Fruit fly (Drosophila melanogaster): ENCODE measurements around the gene Nrd1.
A peak's percentile ranks its signal among the peaks of the same experiment; 100 is the strongest.

Nrd1 gene

dm6 chrX:11877165-11877564, 8.5 kb upstream of the Nrd1 start, which contains the start of gene CG10352:
TSS of gene CG10352 (minus strand) at chrX:11877168.
- no peak for TF ChIP-seq CG8478 (optimal IDR thresholded peaks at IDR 0.05)
- TF ChIP-seq CTCF (optimal IDR thresholded peaks at IDR 0.05): no peak

- TF ChIP-seq CTCF (optimal IDR thresholded peaks at IDR 0.05) (no peak), CG8478 (optimal IDR thresholded peaks at IDR 0.05) (no peak)
Measured at dm6 chrX:11875146-11875830, 6.6 kb upstream of the Nrd1 start.

dm6 chrX:11873116-11873515, 4.4 kb upstream of the Nrd1 start, which contains the start of gene CG15739:
TSS of gene CG15739 (plus strand) at chrX:11873319.
- TF ChIP-seq CG8478 (optimal IDR thresholded peaks at IDR 0.05): no peak
- no peak for TF ChIP-seq CTCF (optimal IDR thresholded peaks at IDR 0.05)

dm6 chrX:11872517-11872916, 3.8 kb upstream of the Nrd1 start, which contains the start of gene BORCS5:
TSS of gene BORCS5 (minus strand) at chrX:11872779.
- TF ChIP-seq CTCF (optimal IDR thresholded peaks at IDR 0.05) (no peak), CG8478 (optimal IDR thresholded peaks at IDR 0.05) (no peak)

- TF ChIP-seq CTCF (optimal IDR thresholded peaks at IDR 0.05): no peak
- no peak for TF ChIP-seq CG8478 (optimal IDR thresholded peaks at IDR 0.05)
Measured at dm6 chrX:11858439-11858813, 10.3 kb downstream of the Nrd1 start.

dm6 chrX:11857522-11858438, 10.9 kb downstream of the Nrd1 start:
- no peak for TF ChIP-seq CG8478 (optimal IDR thresholded peaks at IDR 0.05)
- TF ChIP-seq CTCF (optimal IDR thresholded peaks at IDR 0.05): no peak

dm6 chrX:11856867-11857266, 11.8 kb downstream of the Nrd1 start:
- no peak for TF ChIP-seq CG8478 (optimal IDR thresholded peaks at IDR 0.05)
- TF ChIP-seq CTCF (optimal IDR thresholded peaks at IDR 0.05): no peak

dm6 chrX:11855950-11856349, 12.7 kb downstream of the Nrd1 start:
- TF ChIP-seq CTCF (optimal IDR thresholded peaks at IDR 0.05): no peak
- TF ChIP-seq CG8478 (optimal IDR thresholded peaks at IDR 0.05): no peak

- TF ChIP-seq CTCF (optimal IDR thresholded peaks at IDR 0.05) (no peak), CG8478 (optimal IDR thresholded peaks at IDR 0.05) (no peak)
Measured at dm6 chrX:11854758-11855465, 13.8 kb downstream of the Nrd1 start, which contains the start of the genes CG10347 and ATP7. TSS of gene CG10347 (minus strand) at chrX:11854931. TSS of gene ATP7 (plus strand) at chrX:11855022.

dm6 chrX:11852310-11852709, 16.4 kb downstream of the Nrd1 start, which contains the start of gene p24-1:
TSS of gene p24-1 (minus strand) at chrX:11852530.
- TF ChIP-seq CTCF (optimal IDR thresholded peaks at IDR 0.05) (peak; percentile 32 to 39), CG8478 (optimal IDR thresholded peaks at IDR 0.05) (no peak)

dm6 chrX:11849267-11849666, 19.4 kb downstream of the Nrd1 start:
- no peak for TF ChIP-seq CG8478 (optimal IDR thresholded peaks at IDR 0.05)
- TF ChIP-seq CTCF (optimal IDR thresholded peaks at IDR 0.05): no peak

- no peak for TF ChIP-seq CG8478 (optimal IDR thresholded peaks at IDR 0.05)
- no peak for TF ChIP-seq CTCF (optimal IDR thresholded peaks at IDR 0.05)
Measured at dm6 chrX:11848507-11849264, 20.0 kb downstream of the Nrd1 start.

dm6 chrX:11846049-11846718, 22.5 kb downstream of the Nrd1 start, which contains the start of gene CG15740:
TSS of gene CG15740 (minus strand) at chrX:11846099.
- TF ChIP-seq CTCF (optimal IDR thresholded peaks at IDR 0.05): no peak
- TF ChIP-seq CG8478 (optimal IDR thresholded peaks at IDR 0.05): no peak
